Worm (Caenorhabditis elegans) whole organism, L3 larva: Measurements from ENCODE around the gene fcd-2.

ENCODE experiments used
- unc-39 ChIP-seq: sonication (generic microtip); optimal IDR thresholded peaks from 4 replicates; lab custom pipeline; 2017; ENCODE audit warnings: missing biosample characterization, missing genetic modification characterization
- unc-62 ChIP-seq: fragments of 150-350 bp; sonication (generic microtip); optimal IDR thresholded peaks from 4 replicates; lab custom pipeline; 2014; ENCODE audit warnings: missing biosample characterization, missing genetic modification reagents, missing genetic modification characterization

DNA sequence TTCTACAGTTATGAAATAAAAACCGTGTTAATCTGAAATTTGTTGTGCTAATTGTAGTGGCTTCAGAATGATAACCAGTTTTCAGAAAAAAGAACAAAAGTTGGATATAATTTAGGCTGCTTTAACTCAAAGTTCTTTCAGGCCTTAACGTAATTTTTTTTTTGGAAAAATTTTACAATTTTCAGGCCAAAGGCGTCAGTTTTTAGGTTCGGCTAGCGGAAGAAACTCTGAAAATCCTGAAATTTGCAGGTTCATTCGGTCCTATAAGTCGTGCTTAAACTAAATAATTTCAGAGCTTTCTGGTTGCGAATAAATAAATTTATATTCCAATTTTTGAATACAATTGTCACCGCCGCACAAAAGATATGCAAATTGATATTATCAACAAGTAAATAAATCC is 17.3 kb upstream of the fcd-2 start:
- TF ChIP-seq unc-62 (GFP tag; lab: Kevin White, UChicago), result no peak
- TF ChIP-seq unc-39 (tag; lab: Kevin White, UChicago), result no peak
